Fruit fly (Drosophila melanogaster) whole organism, adult: ENCODE data around the gene alt.

Experiments used
- CG11617 ChIP-seq: fragments of 200-800 bp; sonication (Bioruptor generic); optimal IDR thresholded peaks from 2 replicates; lab custom pipeline; 2017; ENCODE audit warnings: mild to moderate bottlenecking, missing biosample characterization, missing genetic modification reagents, missing genetic modification characterization
- CG14711 ChIP-seq: fragments of 200-800 bp; sonication (Bioruptor generic); optimal IDR thresholded peaks from 2 replicates; lab custom pipeline; 2018; ENCODE audit warnings: missing biosample characterization, mild to moderate bottlenecking, missing genetic modification characterization, moderate library complexity
- CG5204 ChIP-seq: fragments of 200-800 bp; sonication (Bioruptor generic); optimal IDR thresholded peaks from 2 replicates; lab custom pipeline; 2016; ENCODE audit warnings: missing biosample characterization, missing genetic modification characterization
- CG7101 ChIP-seq: fragments of 200-800 bp; sonication (Bioruptor generic); optimal IDR thresholded peaks from 2 replicates; lab custom pipeline; 2018; ENCODE audit warnings: missing biosample characterization, mild to moderate bottlenecking, missing genetic modification characterization, moderate library complexity
- Hr96 ChIP-seq: fragments of 200-800 bp; sonication (Bioruptor generic); optimal IDR thresholded peaks from 2 replicates; lab custom pipeline; 2016; ENCODE audit warnings: missing biosample characterization, missing genetic modification characterization
- toe ChIP-seq: fragments of 200-800 bp; sonication (Bioruptor generic); optimal IDR thresholded peaks from 2 replicates; lab custom pipeline; 2016; ENCODE audit warnings: missing biosample characterization, missing genetic modification characterization

DNA sequence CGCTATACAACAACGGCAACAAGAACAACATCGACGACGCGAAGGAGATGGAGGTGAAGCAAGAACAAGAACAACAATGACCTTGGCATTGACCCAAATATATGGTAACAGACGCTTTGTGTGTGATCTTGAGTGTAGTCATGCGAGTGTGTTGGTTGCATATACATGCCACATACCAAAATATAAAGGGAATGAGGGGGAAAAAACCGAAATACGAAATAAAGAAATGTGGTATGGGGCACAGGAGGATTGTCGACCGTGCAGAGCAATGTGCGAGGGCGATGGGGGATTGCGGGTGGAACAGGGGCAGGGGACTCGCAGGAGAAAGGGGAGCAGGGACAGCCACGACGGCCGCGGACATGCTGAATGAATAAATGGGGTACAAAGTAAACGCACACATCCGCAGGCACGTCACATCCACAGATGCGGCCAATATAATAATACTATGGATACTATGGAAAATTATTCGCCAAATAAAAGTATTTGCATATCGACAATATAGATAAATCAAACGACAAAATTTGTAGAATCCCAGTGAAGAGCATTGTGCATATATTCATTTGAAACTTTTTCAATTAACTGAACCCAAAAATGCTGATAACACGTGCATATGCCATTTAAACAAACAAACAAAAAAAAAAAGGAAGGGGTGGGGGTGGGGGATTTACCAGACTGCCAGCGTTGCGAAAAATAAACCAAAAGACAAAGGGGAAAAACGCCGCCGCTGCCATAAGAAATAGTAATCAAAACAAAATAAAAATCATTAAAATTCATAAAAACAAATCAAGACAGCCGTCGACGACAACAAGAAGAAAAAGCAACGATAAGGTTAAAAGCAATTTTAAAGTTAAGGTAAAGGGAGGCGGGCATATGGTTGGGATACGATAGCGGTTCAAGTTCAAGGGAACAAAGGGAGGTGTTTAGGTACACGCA lies 23.9 kb upstream of the alt start:
- TF ChIP-seq toe (no peak), Hr96 (GFP tag; lab: Kevin White, UChicago) (no peak), CG7101 (tag; lab: Kevin White, UChicago) (no peak), CG11617 (GFP tag; lab: Kevin White, UChicago) (no peak), CG14711 (no peak), CG5204 (GFP tag; lab: Kevin White, UChicago) (no peak)
